Fruit fly (Drosophila melanogaster) whole organism, embryonic: Measurements from ENCODE around the gene CG33769.

Experiments used
- CG10209 ChIP-seq: fragments of 200-800 bp; sonication (Bioruptor generic); optimal IDR thresholded peaks from 3 replicates; lab custom pipeline; 2017; ENCODE audit warnings: missing biosample characterization, mild to moderate bottlenecking, missing genetic modification characterization, missing genetic modification reagents
- CG10274 ChIP-seq: fragments of 200-800 bp; sonication (Bioruptor generic); optimal IDR thresholded peaks from 3 replicates; lab custom pipeline; 2017; ENCODE audit warnings: missing biosample characterization, mild to moderate bottlenecking, missing genetic modification characterization
- CG11085 ChIP-seq: fragments of 200-800 bp; sonication (Bioruptor generic); IDR thresholded peaks from 2 replicates; pipeline ENCODE4 v1.3.6; 2022; ENCODE audit warnings: missing biosample characterization, missing genetic modification characterization
- CG13287 ChIP-seq: fragments of 200-800 bp; sonication (Bioruptor generic); IDR thresholded peaks from 2 replicates; pipeline ENCODE4 v1.3.6; 2022; ENCODE audit warnings: missing biosample characterization, missing genetic modification characterization; ENCODE audit not compliant: partially characterized antibody
- CG14014 ChIP-seq: fragments of 200-800 bp; sonication (Bioruptor generic); IDR thresholded peaks from 2 replicates; pipeline ENCODE4 v1.3.6; 2022; ENCODE audit warnings: missing biosample characterization, missing genetic modification characterization
- CG14050 ChIP-seq: fragments of 200-800 bp; sonication (Bioruptor generic); IDR thresholded peaks from 3 replicates; pipeline ENCODE4 v1.3.6; 2022; ENCODE audit warnings: missing biosample characterization, missing genetic modification characterization
- CG16863 ChIP-seq: fragments of 200-800 bp; sonication (Bioruptor generic); optimal IDR thresholded peaks from 3 replicates; lab custom pipeline; 2016; ENCODE audit warnings: missing biosample characterization, missing genetic modification characterization
- CG17186 ChIP-seq: fragments of 200-800 bp; sonication (Bioruptor generic); optimal IDR thresholded peaks from 3 replicates; lab custom pipeline; 2017; ENCODE audit warnings: missing biosample characterization, missing genetic modification reagents, missing genetic modification characterization
- CG1792 ChIP-seq: fragments of 200-800 bp; sonication (Bioruptor generic); optimal IDR thresholded peaks from 2 replicates; lab custom pipeline; 2016; ENCODE audit warnings: missing biosample characterization, missing genetic modification characterization
- CG18619 ChIP-seq: fragments of 200-800 bp; sonication (Bioruptor generic); optimal IDR thresholded peaks from 3 replicates; lab custom pipeline; 2017; ENCODE audit warnings: missing biosample characterization, mild to moderate bottlenecking, missing genetic modification characterization
- CG31441 ChIP-seq: fragments of 200-800 bp; sonication (Bioruptor generic); IDR thresholded peaks from 2 replicates; pipeline ENCODE4 v1.3.6; 2022; ENCODE audit warnings: missing biosample characterization, missing genetic modification characterization
- CG32532 ChIP-seq: fragments of 200-800 bp; sonication (Bioruptor generic); IDR thresholded peaks from 2 replicates; pipeline ENCODE4 v1.3.6; 2022; ENCODE audit warnings: missing biosample characterization, missing genetic modification characterization
- CG6654 ChIP-seq: fragments of 200-800 bp; sonication (Bioruptor generic); optimal IDR thresholded peaks from 2 replicates; lab custom pipeline; 2017; ENCODE audit warnings: missing biosample characterization, mild to moderate bottlenecking, missing genetic modification characterization
- CG6854 ChIP-seq: fragments of 200-800 bp; sonication (Bioruptor generic); optimal IDR thresholded peaks from 3 replicates; lab custom pipeline; 2017; ENCODE audit warnings: missing biosample characterization, mild to moderate bottlenecking, missing genetic modification characterization
- CG7372 ChIP-seq: fragments of 200-800 bp; sonication (Bioruptor generic); IDR thresholded peaks from 2 replicates; pipeline ENCODE4 v1.3.6; 2022; ENCODE audit warnings: missing biosample characterization, missing genetic modification characterization
- CG8388 ChIP-seq: fragments of 200-800 bp; sonication (Bioruptor generic); optimal IDR thresholded peaks from 2 replicates; lab custom pipeline; 2019; ENCODE audit warnings: missing biosample characterization, mild to moderate bottlenecking, missing genetic modification characterization, moderate library complexity
- CG8478 ChIP-seq: fragments of >200 bp; optimal IDR thresholded peaks from 2 replicates; lab custom pipeline; 2018
- CG9215 ChIP-seq: fragments of 200-800 bp; sonication (Bioruptor generic); IDR thresholded peaks from 2 replicates; pipeline ENCODE4 v1.3.6; 2022; ENCODE audit warnings: missing biosample characterization, missing genetic modification characterization
- Dip2 ChIP-seq: fragments of 200-800 bp; sonication (Bioruptor generic); IDR thresholded peaks from 2 replicates; pipeline ENCODE4 v1.3.6; 2022; ENCODE audit warnings: missing biosample characterization, missing genetic modification characterization
- Doc2 ChIP-seq: fragments of 200-800 bp; sonication (Bioruptor generic); IDR thresholded peaks from 2 replicates; pipeline ENCODE4 v1.3.6; 2022; ENCODE audit warnings: missing biosample characterization, missing genetic modification characterization
- Ets97D ChIP-seq: fragments of 200-800 bp; sonication (Bioruptor generic); optimal IDR thresholded peaks from 3 replicates; lab custom pipeline; 2016; ENCODE audit warnings: missing biosample characterization, missing genetic modification characterization
- Fer1 ChIP-seq: fragments of 200-800 bp; sonication (Bioruptor generic); optimal IDR thresholded peaks from 2 replicates; lab custom pipeline; 2017; ENCODE audit warnings: missing biosample characterization, mild to moderate bottlenecking, missing genetic modification characterization
- Fer3 ChIP-seq: fragments of 200-800 bp; sonication (Bioruptor generic); optimal IDR thresholded peaks from 2 replicates; lab custom pipeline; 2018; ENCODE audit warnings: missing biosample characterization, mild to moderate bottlenecking, missing genetic modification characterization, moderate library complexity
- Hsf ChIP-seq: fragments of 200-800 bp; sonication (Bioruptor generic); optimal IDR thresholded peaks from 3 replicates; lab custom pipeline; 2016; ENCODE audit warnings: missing biosample characterization, missing genetic modification characterization
- NK7.1 ChIP-seq: fragments of 200-800 bp; sonication (Bioruptor generic); optimal IDR thresholded peaks from 3 replicates; lab custom pipeline; 2016; ENCODE audit warnings: missing biosample characterization, missing genetic modification characterization
- Nf-YA ChIP-seq: fragments of 200-800 bp; sonication (Bioruptor generic); IDR thresholded peaks from 2 replicates; pipeline ENCODE4 v1.3.6; 2022; ENCODE audit warnings: missing biosample characterization, missing genetic modification characterization
- Opbp ChIP-seq: fragments of 200-800 bp; sonication (Bioruptor generic); IDR thresholded peaks from 3 replicates; pipeline ENCODE4 v1.3.6; 2022; ENCODE audit warnings: missing biosample characterization, missing genetic modification characterization; ENCODE audit not compliant: partially characterized antibody
- Poxn ChIP-seq: fragments of 200-800 bp; sonication (Bioruptor generic); IDR thresholded peaks from 2 replicates; pipeline ENCODE4 v1.3.6; 2022; ENCODE audit warnings: missing biosample characterization, missing genetic modification characterization
- aop ChIP-seq: fragments of 200-800 bp; sonication (Bioruptor generic); IDR thresholded peaks from 2 replicates; pipeline ENCODE4 v1.3.6; 2022; ENCODE audit warnings: missing biosample characterization, missing genetic modification characterization
- ash1 ChIP-seq: fragments of 200-800 bp; sonication (Bioruptor generic); optimal IDR thresholded peaks from 2 replicates; lab custom pipeline; 2018; ENCODE audit warnings: missing biosample characterization, mild to moderate bottlenecking, missing genetic modification characterization
- cg ChIP-seq: fragments of 200-800 bp; sonication (Bioruptor generic); optimal IDR thresholded peaks from 3 replicates; lab custom pipeline; 2019; ENCODE audit warnings: missing biosample characterization, mild to moderate bottlenecking, missing genetic modification characterization, moderate library complexity
- chif ChIP-seq, 2 experiments: fragments of 200-800 bp; sonication (Bioruptor generic); optimal IDR thresholded peaks; 3 replicates each; lab custom pipeline; 2016; ENCODE audit warnings: missing biosample characterization in 2 of 2, missing genetic modification characterization in 2 of 2
- pfk ChIP-seq: fragments of 200-800 bp; sonication (Bioruptor generic); optimal IDR thresholded peaks from 2 replicates; lab custom pipeline; 2018; ENCODE audit warnings: missing biosample characterization, mild to moderate bottlenecking, missing genetic modification characterization, moderate library complexity
- run ChIP-seq: fragments of 200-800 bp; sonication (Bioruptor generic); optimal IDR thresholded peaks from 3 replicates; lab custom pipeline; 2018; ENCODE audit warnings: missing biosample characterization, mild to moderate bottlenecking, missing genetic modification characterization
- tin ChIP-seq: fragments of 200-800 bp; sonication (Bioruptor generic); optimal IDR thresholded peaks from 3 replicates; lab custom pipeline; 2016; ENCODE audit warnings: missing biosample characterization, missing genetic modification characterization
- trem ChIP-seq: fragments of 200-800 bp; optimal IDR thresholded peaks from 3 replicates; lab custom pipeline; 2019; ENCODE audit warnings: missing biosample characterization, mild to moderate bottlenecking, missing genetic modification characterization, moderate library complexity
- tup ChIP-seq: fragments of 200-800 bp; sonication (Bioruptor generic); optimal IDR thresholded peaks from 2 replicates; lab custom pipeline; 2016; ENCODE audit warnings: missing biosample characterization, mild to moderate bottlenecking, missing genetic modification characterization, moderate library complexity
- zen ChIP-seq: fragments of 200-800 bp; sonication (Bioruptor generic); optimal IDR thresholded peaks from 3 replicates; lab custom pipeline; 2018; ENCODE audit warnings: missing biosample characterization, mild to moderate bottlenecking, missing genetic modification characterization, moderate library complexity
- zen2 ChIP-seq: fragments of 200-800 bp; sonication (Bioruptor generic); IDR thresholded peaks from 3 replicates; pipeline ENCODE4 v1.3.6; 2022; ENCODE audit warnings: missing biosample characterization, missing genetic modification characterization; ENCODE audit not compliant: partially characterized antibody

Gene CG33769

dm6 chr3L:22645327-22645726 is 2.4 kb upstream of the CG33769 start, which contains the start of gene CG33766:
Gene CG33766 (plus strand): TSS chr3L:22645627.
- TF ChIP-seq CG13287 (GFP tag; lab: Robert Waterston, UW) (no peak), tup (no peak), CG14014 (no peak), trem (no peak), aop (GFP tag; lab: Robert Waterston, UW) (no peak), CG7372 (GFP tag; lab: Robert Waterston, UW) (no peak), ash1 (no peak), CG16863 (GFP tag; lab: Kevin White, UChicago) (no peak), CG8388 (GFP tag; lab: Kevin White, UChicago) (no peak), cg (GFP tag; lab: Kevin White, UChicago) (no peak), NK7.1 (GFP tag; lab: Kevin White, UChicago) (no peak)

DNA sequence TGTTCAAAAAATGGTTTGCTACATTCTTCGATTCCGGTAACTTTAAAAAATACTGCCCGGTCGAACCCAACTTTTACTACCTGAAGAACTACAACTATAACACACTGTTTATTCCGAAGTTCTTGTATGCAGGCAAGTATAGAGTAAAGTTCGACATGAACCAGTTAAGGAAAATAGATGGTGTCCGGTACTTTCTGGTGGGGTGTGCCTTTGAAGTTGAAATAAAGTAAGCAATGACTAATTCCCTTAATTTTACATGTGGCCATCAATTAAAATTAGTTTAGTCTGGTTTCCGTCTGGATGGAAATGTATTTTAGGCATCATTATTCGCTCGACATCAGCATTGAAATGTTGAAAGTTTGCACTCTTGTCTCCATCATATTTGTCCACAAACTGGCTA is 1.7 kb upstream of the CG33769 start, which contains the start of gene CG33767:
Gene CG33767 (plus strand): TSS at position 301 of the 400 bp plus-strand sequence.
- TF ChIP-seq pfk (GFP tag; lab: Kevin White, UChicago) (no peak), CG1792 (GFP tag; lab: Kevin White, UChicago) (no peak), Dip2 (GFP tag; lab: Robert Waterston, UW) (no peak), CG10209 (GFP tag; lab: Kevin White, UChicago) (no peak), CG9215 (GFP tag; lab: Robert Waterston, UW) (no peak), CG17186 (GFP tag; lab: Kevin White, UChicago) (no peak), Doc2 (GFP tag; lab: Robert Waterston, UW) (no peak), CG31441 (no peak), chif (GFP tag; optimal IDR thresholded peaks at IDR 0.05; lab: Kevin White, UChicago) (no peak), zen (no peak), tin (GFP tag; lab: Kevin White, UChicago) (no peak), Opbp (no peak), Nf-YA (GFP tag; lab: Robert Waterston, UW) (no peak), CG8478 (lab: Kevin White, UChicago) (no peak), CG6854 (GFP tag; lab: Kevin White, UChicago) (no peak), run (tag; lab: Kevin White, UChicago) (no peak), trem (no peak), Ets97D (GFP tag; lab: Kevin White, UChicago) (no peak), CG18619 (GFP tag; lab: Kevin White, UChicago) (no peak), CG32532 (no peak)

- TF ChIP-seq CG10274 (no peak), CG11085 (GFP tag; lab: Robert Waterston, UW) (no peak), zen2 (GFP tag; lab: Robert Waterston, UW) (no peak), CG6654 (GFP tag; lab: Kevin White, UChicago) (no peak), Poxn (GFP tag; lab: Robert Waterston, UW) (no peak), Fer3 (tag; lab: Kevin White, UChicago) (no peak), Fer1 (GFP tag; lab: Kevin White, UChicago) (no peak), Doc2 (GFP tag; lab: Robert Waterston, UW) (no peak), Hsf (GFP tag; lab: Kevin White, UChicago) (no peak), CG14050 (GFP tag; lab: Robert Waterston, UW) (no peak)
- TF ChIP-seq, all 482 proteins: peak for 0
Measured at dm6 chr3L:22646863-22647262, 864 bp upstream of the CG33769 start, which contains the start of gene CG33768. Gene CG33768 (plus strand): TSS chr3L:22647163.
